Fruit fly (Drosophila melanogaster): ENCODE measurements around the gene Arp1.

- TF ChIP-seq pan (optimal IDR thresholded peaks at IDR 0.05), result no peak
- TF ChIP-seq CG8478 (optimal IDR thresholded peaks at IDR 0.05), result no peak
- TF ChIP-seq psq (optimal IDR thresholded peaks at IDR 0.05), result no peak
Measured at dm6 chr3R:12652736-12653135, 38.8 kb upstream of the Arp1 start.

Data from whole organism.